Fruit fly (Drosophila melanogaster): Measurements from ENCODE around the gene net.

- TF ChIP-seq CG12605 (GFP tag; IDR thresholded peaks at IDR 0.05): no peak
- no peak for TF ChIP-seq Ets98B (GFP tag; IDR thresholded peaks at IDR 0.05)
- TF ChIP-seq Snoo (tag; optimal IDR thresholded peaks at IDR 0.05): no peak
Observed at dm6 chr2L:65354-65949, 21.7 kb downstream of the net start, which contains the start of gene Cda5.
